Worm (Caenorhabditis elegans): Measurements from ENCODE around the gene F15E6.9.

The F15E6.9 gene

ce11 chrIV:4290472-4290871, 8.4 kb downstream of the F15E6.9 start, which contains the start of gene dct-7:
Gene dct-7, minus strand, starts transcription at chrIV:4290572.
- TF ChIP-seq elt-3 (tag; optimal IDR thresholded peaks at IDR 0.05) (no peak), jun-1 (tag; optimal IDR thresholded peaks at IDR 0.05) (no peak), nhr-43 (tag; optimal IDR thresholded peaks at IDR 0.05; ENCODE audit: poor library complexity, severe bottlenecking) (peak; percentile 30), fos-1 (tag; optimal IDR thresholded peaks at IDR 0.05) (no peak), elt-1 (tag; optimal IDR thresholded peaks at IDR 0.05) (no peak), egl-5 (tag; optimal IDR thresholded peaks at IDR 0.05) (no peak)

- no peak for TF ChIP-seq nhr-23 (tag; optimal IDR thresholded peaks at IDR 0.05)
- no peak for TF ChIP-seq elt-3 (tag; optimal IDR thresholded peaks at IDR 0.05)
- no peak for TF ChIP-seq elt-1 (tag; optimal IDR thresholded peaks at IDR 0.05)
- no peak for TF ChIP-seq nhr-77 (tag; optimal IDR thresholded peaks at IDR 0.05)
- no peak for TF ChIP-seq elt-2 (tag; optimal IDR thresholded peaks at IDR 0.05)
- no peak for TF ChIP-seq lin-39 (tag; optimal IDR thresholded peaks at IDR 0.05)
- no peak for TF ChIP-seq ceh-28 (tag; optimal IDR thresholded peaks at IDR 0.05)
- no peak for TF ChIP-seq ZK546.5 (tag; optimal IDR thresholded peaks at IDR 0.05)
- no peak for TF ChIP-seq nfya-1 (tag; optimal IDR thresholded peaks at IDR 0.05; ENCODE audit: insufficient read depth)
- TF ChIP-seq fkh-2 (tag; optimal IDR thresholded peaks at IDR 0.05): no peak
Observed at ce11 chrIV:4289267-4289666, 9.6 kb downstream of the F15E6.9 start, which contains the start of gene F15E6.5. Gene F15E6.5, plus strand, starts transcription at chrIV:4289567.

ce11 chrIV:4288332-4288731, 10.6 kb downstream of the F15E6.9 start, which contains the start of gene srv-4:
Gene srv-4, minus strand, starts transcription at chrIV:4288432.
- TF ChIP-seq daf-12 (tag; optimal IDR thresholded peaks at IDR 0.05) (no peak), lin-39 (tag; optimal IDR thresholded peaks at IDR 0.05) (no peak), lsy-12 (tag; optimal IDR thresholded peaks at IDR 0.05) (no peak), egl-5 (tag; optimal IDR thresholded peaks at IDR 0.05) (no peak), nhr-77 (tag; optimal IDR thresholded peaks at IDR 0.05) (no peak), unc-62 (GFP tag; optimal IDR thresholded peaks at IDR 0.05) (no peak), pha-4 (tag; optimal IDR thresholded peaks at IDR 0.05) (no peak), mml-1 (tag; optimal IDR thresholded peaks at IDR 0.05) (no peak)

- peak; percentile 48 for TF ChIP-seq pqm-1 (tag; optimal IDR thresholded peaks at IDR 0.05)
- TF ChIP-seq elt-2 (tag; optimal IDR thresholded peaks at IDR 0.05): peak; percentile 64
- no peak for TF ChIP-seq nhr-77 (tag; optimal IDR thresholded peaks at IDR 0.05)
Observed at ce11 chrIV:4284989-4285388, 13.9 kb downstream of the F15E6.9 start.

ce11 chrIV:4284020-4284419, 14.9 kb downstream of the F15E6.9 start, which contains the start of gene F15E6.6:
Gene F15E6.6, minus strand, starts transcription at chrIV:4284120.
- TF ChIP-seq hmg-11 (tag; optimal IDR thresholded peaks at IDR 0.05) (no peak), pqm-1 (tag; optimal IDR thresholded peaks at IDR 0.05) (no peak), ceh-28 (tag; optimal IDR thresholded peaks at IDR 0.05) (no peak), ZK546.5 (tag; optimal IDR thresholded peaks at IDR 0.05) (no peak), nhr-25 (tag; optimal IDR thresholded peaks at IDR 0.05) (no peak), snpc-4 (tag; optimal IDR thresholded peaks at IDR 0.05) (no peak), nhr-12 (tag; optimal IDR thresholded peaks at IDR 0.05) (no peak), pha-4 (tag; optimal IDR thresholded peaks at IDR 0.05) (no peak), lin-39 (tag; optimal IDR thresholded peaks at IDR 0.05) (no peak), nhr-11 (tag; optimal IDR thresholded peaks at IDR 0.05) (no peak), mdl-1 (tag; optimal IDR thresholded peaks at IDR 0.05) (no peak), elt-3 (tag; optimal IDR thresholded peaks at IDR 0.05) (no peak), ceh-82 (tag; optimal IDR thresholded peaks at IDR 0.05) (no peak), unc-62 (GFP tag; optimal IDR thresholded peaks at IDR 0.05) (no peak), lin-15B (tag; optimal IDR thresholded peaks at IDR 0.05) (no peak), sea-2 (GFP tag; optimal IDR thresholded peaks at IDR 0.05) (no peak)

- no peak for TF ChIP-seq ceh-82 (tag; optimal IDR thresholded peaks at IDR 0.05)
- peak; percentile 52 for TF ChIP-seq ceh-28 (tag; optimal IDR thresholded peaks at IDR 0.05)
- TF ChIP-seq elt-3 (tag; optimal IDR thresholded peaks at IDR 0.05): no peak
- TF ChIP-seq skn-1 (tag; optimal IDR thresholded peaks at IDR 0.05): no peak
- no peak for TF ChIP-seq ceh-9 (tag; optimal IDR thresholded peaks at IDR 0.05)
- peak; percentile 27 for TF ChIP-seq elt-2 (tag; optimal IDR thresholded peaks at IDR 0.05)
- peak; percentile 23 for TF ChIP-seq pqm-1 (tag; optimal IDR thresholded peaks at IDR 0.05)
- TF ChIP-seq ztf-4 (tag; optimal IDR thresholded peaks at IDR 0.05): no peak
- TF ChIP-seq mdl-1 (tag; optimal IDR thresholded peaks at IDR 0.05): no peak
- no peak for TF ChIP-seq eor-1 (tag; optimal IDR thresholded peaks at IDR 0.05)
Observed at ce11 chrIV:4277694-4278093, 21.2 kb downstream of the F15E6.9 start, which contains the start of gene nhr-78. Gene nhr-78, minus strand, starts transcription at chrIV:4277875.

All from whole organism, L3 larva.